Worm (Caenorhabditis elegans) whole organism, early embryonic: ENCODE measurements around the gene cnx-1.

Source experiments
- F13C5.2 ChIP-seq: sonication (generic microtip); optimal IDR thresholded peaks from 2 replicates; lab custom pipeline; 2017; ENCODE audit warnings: mild to moderate bottlenecking, missing genetic modification characterization, inconsistent platforms, missing compliant biosample characterization
- ama-1 ChIP-seq: fragments of 150-350 bp; optimal IDR thresholded peaks from 2 replicates; lab custom pipeline; 2014
- ceh-36 ChIP-seq: sonication (generic microtip); optimal IDR thresholded peaks from 2 replicates; lab custom pipeline; 2016; ENCODE audit warnings: missing genetic modification characterization, inconsistent platforms, missing compliant biosample characterization
- flt-1 ChIP-seq: fragments of 200-800 bp; sonication (Bioruptor generic); IDR thresholded peaks from 2 replicates; pipeline ENCODE4 v1.3.6; 2022; ENCODE audit warnings: missing genetic modification characterization, missing compliant biosample characterization
- hnd-1 ChIP-seq: sonication (generic microtip); optimal IDR thresholded peaks from 2 replicates; lab custom pipeline; 2016; ENCODE audit warnings: missing genetic modification characterization, missing compliant biosample characterization

- TF ChIP-seq hnd-1 (tag; lab: Kevin White, UChicago) = no peak
- no peak for TF ChIP-seq F13C5.2 (tag; lab: Kevin White, UChicago)
- TF ChIP-seq ceh-36 (tag; lab: Kevin White, UChicago) = no peak
- TF ChIP-seq ama-1 (lab: Kevin White, UChicago) = no peak
- no peak for TF ChIP-seq flt-1 (GFP tag; lab: Robert Waterston, UW)
These were observed 41.0 kb downstream of the cnx-1 start for ce11 chrIII:9775916-9776315.
